Worm (Caenorhabditis elegans) whole organism, young adult: ENCODE measurements around the gene srh-79.

ENCODE experiments used
- F33H1.4 ChIP-seq: fragments of 200-800 bp; sonication (Bioruptor generic); IDR thresholded peaks from 2 replicates; pipeline ENCODE4 v1.3.6; 2022; ENCODE audit warnings: missing genetic modification reagents, missing genetic modification characterization, missing compliant biosample characterization
- aptf-2 ChIP-seq: fragments of 200-800 bp; sonication (Bioruptor generic); conservative IDR thresholded peaks from 2 replicates; pipeline ENCODE4 v1.3.6; 2022; ENCODE audit warnings: missing genetic modification reagents, missing genetic modification characterization, missing compliant biosample characterization
- attf-6 ChIP-seq: fragments of 200-800 bp; sonication (Bioruptor generic); IDR thresholded peaks from 2 replicates; pipeline ENCODE4 v1.3.6; 2022; ENCODE audit warnings: missing genetic modification reagents, missing genetic modification characterization, missing compliant biosample characterization
- lin-35 ChIP-seq, 3 experiments: fragments of 150-350 bp in 2 of 3; sonication (generic microtip) in 1 of 3; optimal IDR thresholded peaks; 2 replicates each; lab custom pipeline; 2014 to 2018; ENCODE audit warnings: missing biosample characterization in 3 of 3, missing genetic modification characterization in 3 of 3, missing genetic modification reagents in 3 of 3
- mes-4 ChIP-seq: sonication (generic microtip); optimal IDR thresholded peaks from 2 replicates; lab custom pipeline; 2016; ENCODE audit warnings: missing genotype, missing genetic modification characterization, missing compliant biosample characterization
- nfya-1 ChIP-seq: sonication (generic microtip); optimal IDR thresholded peaks from 2 replicates; lab custom pipeline; 2017; ENCODE audit warnings: antibody characterized with exemption, missing compliant biosample characterization, missing genetic modification characterization, borderline replicate concordance; ENCODE audit not compliant: insufficient read depth
- pha-4 ChIP-seq: fragments of 150-350 bp; sonication (generic microtip); optimal IDR thresholded peaks from 2 replicates; lab custom pipeline; 2014; ENCODE audit warnings: missing biosample characterization, missing genetic modification reagents, missing genetic modification characterization
- snpc-4 ChIP-seq, 5 experiments: fragments of 150-350 bp in 1 of 5; sonication (generic microtip) in 4 of 5; optimal IDR thresholded peaks; 2 replicates each; lab custom pipeline; 2014 to 2018; ENCODE audit warnings: missing genetic modification characterization in 5 of 5, missing biosample characterization in 3 of 5, antibody characterized with exemption in 2 of 5, mild to moderate bottlenecking in 2 of 5, missing compliant biosample characterization in 2 of 5, missing genotype in 2 of 5, moderate library complexity in 2 of 5, missing genetic modification reagents in 1 of 5
- somi-1 ChIP-seq: fragments of 200-800 bp; sonication (Bioruptor generic); optimal IDR thresholded peaks from 2 replicates; lab custom pipeline; 2018; ENCODE audit warnings: mild to moderate bottlenecking, missing genetic modification characterization, missing compliant biosample characterization
- zim-3 ChIP-seq: sonication (generic microtip); optimal IDR thresholded peaks from 2 replicates; lab custom pipeline; 2017; ENCODE audit warnings: mild to moderate bottlenecking, missing genetic modification characterization, moderate library complexity, missing compliant biosample characterization
- ztf-22 ChIP-seq: fragments of 200-800 bp; sonication (Bioruptor generic); optimal IDR thresholded peaks from 2 replicates; lab custom pipeline; 2018; ENCODE audit warnings: mild to moderate bottlenecking, missing genetic modification characterization, moderate library complexity, missing compliant biosample characterization

DNA sequence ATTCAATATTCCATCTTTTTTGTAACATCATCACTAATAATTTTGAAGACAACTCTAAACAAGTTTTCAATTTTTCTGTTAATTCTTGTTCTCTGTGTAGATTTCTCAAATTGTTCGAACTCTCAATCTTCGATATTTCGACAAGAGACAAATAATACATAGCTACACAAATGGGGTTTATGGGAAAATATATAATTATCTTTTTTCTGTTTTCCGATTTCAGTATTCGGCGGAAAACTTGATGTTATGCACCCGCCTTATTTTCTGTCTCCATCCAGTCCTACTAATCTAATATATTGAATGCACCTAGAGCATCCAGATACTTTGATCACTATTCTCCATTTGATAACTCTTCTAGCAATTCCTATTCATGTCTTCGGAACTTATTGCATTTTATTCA lies 41.5 kb downstream of the srh-79 start, which contains the start of gene srh-268:
- TF ChIP-seq pha-4 (no peak), mes-4 (tag; lab: Kevin White, UChicago) (no peak), ztf-22 (GFP tag; lab: Kevin White, UChicago) (no peak), nfya-1 (no peak), somi-1 (GFP tag; lab: Kevin White, UChicago) (no peak), lin-35 (GFP tag; optimal IDR thresholded peaks at IDR 0.05; lab: Kevin White, UChicago) (no peak), zim-3 (tag; lab: Kevin White, UChicago) (no peak), snpc-4 (GFP tag; optimal IDR thresholded peaks at IDR 0.05; lab: Kevin White, UChicago) (no peak), snpc-4 (tag; optimal IDR thresholded peaks at IDR 0.05; lab: Kevin White, UChicago) (no peak), F33H1.4 (GFP tag; lab: Robert Waterston, UW) (no peak), attf-6 (GFP tag; lab: Robert Waterston, UW) (no peak), aptf-2 (no peak)
